Worm (Caenorhabditis elegans) whole organism, dauer: ENCODE data around the gene gex-3.

ENCODE experiments used
- unc-62 ChIP-seq: sonication (generic microtip); optimal IDR thresholded peaks from 2 replicates; lab custom pipeline; 2017; ENCODE audit warnings: missing biosample characterization, missing genetic modification reagents, missing genetic modification characterization

The gex-3 gene

ce11 chrIV:12438359-12438758, 34.1 kb downstream of the gex-3 start, which contains the start of gene clec-185:
clec-185 (plus strand) TSS chrIV:12438659.
- no peak for TF ChIP-seq unc-62

- no peak for TF ChIP-seq unc-62
Observed at ce11 chrIV:12441715-12442114, 37.5 kb downstream of the gex-3 start, which contains the start of gene C25G4.17. C25G4.17 (plus strand) TSS chrIV:12442015.

- no peak for TF ChIP-seq unc-62
Observed at ce11 chrIV:12443936-12444335, 39.7 kb downstream of the gex-3 start, which contains the start of gene C25G4.2. C25G4.2 (minus strand) TSS chrIV:12444035.

ce11 chrIV:12445463-12445934, 41.3 kb downstream of the gex-3 start, which contains the start of gene C25G4.3:
C25G4.3 (minus strand) TSS chrIV:12445884.
- no peak for TF ChIP-seq unc-62

- TF ChIP-seq unc-62: no peak
Observed at ce11 chrIV:12451225-12451831, 47.1 kb downstream of the gex-3 start, which contains the start of gene dpy-26. dpy-26 (minus strand) TSS chrIV:12451335.

- no peak for TF ChIP-seq unc-62
Observed at ce11 chrIV:12454115-12454514, 49.9 kb downstream of the gex-3 start, which contains the start of gene spe-44. spe-44 (minus strand) TSS chrIV:12454215.

ce11 chrIV:12454750-12455149, 50.5 kb downstream of the gex-3 start, which contains the start of gene smz-1:
smz-1 (plus strand) TSS chrIV:12455050.
- no peak for TF ChIP-seq unc-62

- TF ChIP-seq unc-62: no peak
Observed at ce11 chrIV:12456613-12457012, 52.4 kb downstream of the gex-3 start, which contains the start of gene C25G4.7. C25G4.7 (plus strand) TSS chrIV:12456913.
